Fruit fly (Drosophila melanogaster) whole organism, embryonic: ENCODE measurements around the gene CG14300.

ENCODE experiments used
- Adf1 ChIP-seq: fragments of 200-800 bp; sonication (Bioruptor generic); IDR thresholded peaks from 2 replicates; pipeline ENCODE4 v1.3.6; 2022; ENCODE audit warnings: missing biosample characterization, missing genetic modification characterization
- Antp ChIP-seq: fragments of 200-800 bp; sonication (Bioruptor generic); optimal IDR thresholded peaks from 3 replicates; lab custom pipeline; 2016; ENCODE audit warnings: missing biosample characterization, missing genetic modification characterization
- CG10147 ChIP-seq: fragments of 200-800 bp; sonication (Bioruptor generic); optimal IDR thresholded peaks from 2 replicates; lab custom pipeline; 2019; ENCODE audit warnings: missing biosample characterization, mild to moderate bottlenecking, missing genetic modification characterization, moderate library complexity
- CG10209 ChIP-seq: fragments of 200-800 bp; sonication (Bioruptor generic); optimal IDR thresholded peaks from 3 replicates; lab custom pipeline; 2017; ENCODE audit warnings: missing biosample characterization, mild to moderate bottlenecking, missing genetic modification characterization, missing genetic modification reagents
- CG10462 ChIP-seq: fragments of 200-800 bp; sonication (Bioruptor generic); optimal IDR thresholded peaks from 2 replicates; lab custom pipeline; 2016; ENCODE audit warnings: missing biosample characterization, missing genetic modification characterization
- CG11247 ChIP-seq: fragments of 200-800 bp; sonication (Bioruptor generic); IDR thresholded peaks from 2 replicates; pipeline ENCODE4 v1.3.6; 2022; ENCODE audit warnings: missing biosample characterization, missing genetic modification characterization
- CG11695 ChIP-seq: fragments of 200-800 bp; sonication (Bioruptor generic); IDR thresholded peaks from 3 replicates; pipeline ENCODE4 v1.3.6; 2022; ENCODE audit warnings: missing biosample characterization, missing genetic modification characterization
- CG12744 ChIP-seq: fragments of 200-800 bp; sonication (Bioruptor generic); optimal IDR thresholded peaks from 2 replicates; lab custom pipeline; 2016; ENCODE audit warnings: missing biosample characterization, missing genetic modification characterization
- CG14014 ChIP-seq: fragments of 200-800 bp; sonication (Bioruptor generic); IDR thresholded peaks from 2 replicates; pipeline ENCODE4 v1.3.6; 2022; ENCODE audit warnings: missing biosample characterization, missing genetic modification characterization
- CG18619 ChIP-seq: fragments of 200-800 bp; sonication (Bioruptor generic); optimal IDR thresholded peaks from 3 replicates; lab custom pipeline; 2017; ENCODE audit warnings: missing biosample characterization, mild to moderate bottlenecking, missing genetic modification characterization
- CG30403 ChIP-seq: fragments of 200-800 bp; sonication (Bioruptor generic); optimal IDR thresholded peaks from 3 replicates; lab custom pipeline; 2016; ENCODE audit warnings: missing biosample characterization, missing genetic modification characterization
- CG4328 ChIP-seq: fragments of 200-800 bp; sonication (Bioruptor generic); optimal IDR thresholded peaks from 3 replicates; lab custom pipeline; 2017; ENCODE audit warnings: missing biosample characterization, missing genetic modification reagents, missing genetic modification characterization
- CG4820 ChIP-seq: fragments of 200-800 bp; sonication (Bioruptor generic); optimal IDR thresholded peaks from 3 replicates; lab custom pipeline; 2016; ENCODE audit warnings: missing biosample characterization, missing genetic modification characterization
- CG6689 ChIP-seq: fragments of 200-800 bp; sonication (Bioruptor generic); IDR thresholded peaks from 2 replicates; pipeline ENCODE4 v1.3.6; 2022; ENCODE audit warnings: missing biosample characterization, missing genetic modification characterization
- CG7271 ChIP-seq: fragments of 200-800 bp; sonication (Bioruptor generic); optimal IDR thresholded peaks from 2 replicates; lab custom pipeline; 2018; ENCODE audit warnings: missing biosample characterization, mild to moderate bottlenecking, missing genetic modification characterization, moderate library complexity
- Chrac-16 ChIP-seq: fragments of 200-800 bp; sonication (Bioruptor generic); optimal IDR thresholded peaks from 3 replicates; lab custom pipeline; 2016; ENCODE audit warnings: missing biosample characterization, missing genetic modification characterization
- Deaf1 ChIP-seq: fragments of 200-800 bp; optimal IDR thresholded peaks from 3 replicates; lab custom pipeline; 2019; ENCODE audit warnings: missing biosample characterization, mild to moderate bottlenecking, missing genetic modification characterization, moderate library complexity
- E2f1 ChIP-seq: fragments of 200-800 bp; sonication (Bioruptor generic); IDR thresholded peaks from 2 replicates; pipeline ENCODE4 v1.3.6; 2022; ENCODE audit warnings: missing biosample characterization, missing genetic modification characterization
- Hey ChIP-seq: fragments of 200-800 bp; sonication (Bioruptor generic); optimal IDR thresholded peaks from 3 replicates; lab custom pipeline; 2018; ENCODE audit warnings: missing biosample characterization, mild to moderate bottlenecking, missing genetic modification characterization
- Hmr ChIP-seq: fragments of 200-800 bp; sonication (Bioruptor generic); optimal IDR thresholded peaks from 3 replicates; lab custom pipeline; 2017; ENCODE audit warnings: mild to moderate bottlenecking, missing biosample characterization, missing genetic modification reagents, missing genetic modification characterization
- NC2α ChIP-seq: fragments of 200-800 bp; sonication (Bioruptor generic); optimal IDR thresholded peaks from 2 replicates; lab custom pipeline; 2016; ENCODE audit warnings: missing biosample characterization, missing genetic modification characterization
- Nf-YB ChIP-seq: fragments of 200-800 bp; sonication (Bioruptor generic); optimal IDR thresholded peaks from 3 replicates; lab custom pipeline; 2019; ENCODE audit warnings: missing biosample characterization, mild to moderate bottlenecking, missing genetic modification characterization, moderate library complexity
- Nf-YC ChIP-seq: fragments of 200-800 bp; optimal IDR thresholded peaks from 3 replicates; lab custom pipeline; 2019; ENCODE audit warnings: missing biosample characterization, mild to moderate bottlenecking, missing genetic modification characterization, moderate library complexity
- Pdp1 ChIP-seq, 2 experiments: fragments of 200-800 bp; sonication (Bioruptor generic); optimal IDR thresholded peaks; 3 replicates each; lab custom pipeline; 2016; ENCODE audit warnings: missing biosample characterization in 2 of 2, missing genetic modification characterization in 2 of 2, mild to moderate bottlenecking in 1 of 2, moderate library complexity in 1 of 2
- TFAM ChIP-seq: fragments of 200-800 bp; sonication (Bioruptor generic); optimal IDR thresholded peaks from 2 replicates; lab custom pipeline; 2017; ENCODE audit warnings: missing biosample characterization, missing genetic modification characterization, inconsistent platforms
- abd-A ChIP-seq: fragments of 200-800 bp; sonication (Bioruptor generic); optimal IDR thresholded peaks from 3 replicates; lab custom pipeline; 2019; ENCODE audit warnings: missing biosample characterization, mild to moderate bottlenecking, missing genetic modification characterization, moderate library complexity
- amos ChIP-seq: fragments of 200-800 bp; sonication (Bioruptor generic); IDR thresholded peaks from 2 replicates; pipeline ENCODE4 v1.3.6; 2022; ENCODE audit warnings: missing biosample characterization, missing genetic modification characterization; ENCODE audit not compliant: partially characterized antibody
- crc ChIP-seq: fragments of 200-800 bp; sonication (Bioruptor generic); optimal IDR thresholded peaks from 2 replicates; lab custom pipeline; 2016; ENCODE audit warnings: missing biosample characterization, missing genetic modification characterization
- crol ChIP-seq: fragments of 200-800 bp; sonication (Bioruptor generic); IDR thresholded peaks from 2 replicates; pipeline ENCODE4 v1.3.6; 2022; ENCODE audit warnings: missing biosample characterization, missing genetic modification characterization
- crp ChIP-seq, 2 experiments: fragments of 200-800 bp; sonication (Bioruptor generic); optimal IDR thresholded peaks; 2 replicates in 1 of 2; 3 replicates in 1 of 2; lab custom pipeline; 2017; ENCODE audit warnings: missing biosample characterization in 2 of 2, missing genetic modification characterization in 2 of 2, mild to moderate bottlenecking in 1 of 2, moderate library complexity in 1 of 2
- disco-r ChIP-seq: fragments of 200-800 bp; sonication (Bioruptor generic); optimal IDR thresholded peaks from 2 replicates; lab custom pipeline; 2016; ENCODE audit warnings: missing biosample characterization, missing genetic modification characterization
- ewg ChIP-seq: fragments of 200-800 bp; sonication (Bioruptor generic); optimal IDR thresholded peaks from 3 replicates; lab custom pipeline; 2017; ENCODE audit warnings: mild to moderate bottlenecking, missing biosample characterization, missing genetic modification reagents, missing genetic modification characterization
- fd64A ChIP-seq: fragments of 200-800 bp; sonication (Bioruptor generic); optimal IDR thresholded peaks from 3 replicates; lab custom pipeline; 2018; ENCODE audit warnings: missing biosample characterization, mild to moderate bottlenecking, missing genetic modification characterization
- gem ChIP-seq: fragments of 200-800 bp; sonication (Bioruptor generic); optimal IDR thresholded peaks from 2 replicates; lab custom pipeline; 2019; ENCODE audit warnings: missing biosample characterization, mild to moderate bottlenecking, missing genetic modification characterization, moderate library complexity
- grn ChIP-seq: fragments of 200-800 bp; sonication (Bioruptor generic); optimal IDR thresholded peaks from 3 replicates; lab custom pipeline; 2017; ENCODE audit warnings: missing biosample characterization, missing genetic modification characterization
- maf-S ChIP-seq: fragments of 200-800 bp; sonication (Bioruptor generic); optimal IDR thresholded peaks from 2 replicates; lab custom pipeline; 2016; ENCODE audit warnings: missing biosample characterization, missing genetic modification characterization
- onecut ChIP-seq: fragments of 200-800 bp; sonication (Bioruptor generic); IDR thresholded peaks from 2 replicates; pipeline ENCODE4 v1.3.6; 2022; ENCODE audit warnings: missing biosample characterization, missing genetic modification characterization
- pfk ChIP-seq: fragments of 200-800 bp; sonication (Bioruptor generic); optimal IDR thresholded peaks from 2 replicates; lab custom pipeline; 2018; ENCODE audit warnings: missing biosample characterization, mild to moderate bottlenecking, missing genetic modification characterization, moderate library complexity
- pros ChIP-seq: fragments of 200-800 bp; sonication (Bioruptor generic); optimal IDR thresholded peaks from 3 replicates; lab custom pipeline; 2019; ENCODE audit warnings: missing biosample characterization, mild to moderate bottlenecking, missing genetic modification characterization, moderate library complexity
- run ChIP-seq: fragments of 200-800 bp; sonication (Bioruptor generic); optimal IDR thresholded peaks from 3 replicates; lab custom pipeline; 2018; ENCODE audit warnings: missing biosample characterization, mild to moderate bottlenecking, missing genetic modification characterization
- scrt ChIP-seq: fragments of 200-800 bp; sonication (Bioruptor generic); optimal IDR thresholded peaks from 2 replicates; lab custom pipeline; 2018; ENCODE audit warnings: missing biosample characterization, mild to moderate bottlenecking, missing genetic modification characterization, moderate library complexity
- sqz ChIP-seq: fragments of 200-800 bp; sonication (Bioruptor generic); optimal IDR thresholded peaks from 3 replicates; lab custom pipeline; 2018; ENCODE audit warnings: missing biosample characterization, mild to moderate bottlenecking, missing genetic modification characterization
- usp ChIP-seq: fragments of >200 bp; optimal IDR thresholded peaks from 2 replicates; lab custom pipeline; 2017; ENCODE audit warnings: missing biosample characterization, missing genetic modification characterization
- vfl ChIP-seq: fragments of 200-800 bp; sonication (Bioruptor generic); optimal IDR thresholded peaks from 2 replicates; lab custom pipeline; 2016; ENCODE audit warnings: missing biosample characterization, missing genetic modification characterization

The CG14300 gene

dm6 chr3R:18719767-18720341 lies 26.3 kb upstream of the CG14300 start (continued):
- TF ChIP-seq CG4328 (GFP tag; lab: Kevin White, UChicago), result peak; percentile 88
- TF ChIP-seq crc (GFP tag; lab: Kevin White, UChicago), result peak; percentile 74
- TF ChIP-seq CG30403, result peak; percentile 87
- peak; percentile 89 for TF ChIP-seq scrt (GFP tag; lab: Kevin White, UChicago)
- peak; percentile 70 for TF ChIP-seq disco-r (GFP tag; lab: Kevin White, UChicago)
- TF ChIP-seq Pdp1 (GFP tag; optimal IDR thresholded peaks at IDR 0.05; lab: Kevin White, UChicago), result peak in 1 of 2 experiments; percentile 83
- TF ChIP-seq E2f1 (GFP tag; lab: Robert Waterston, UW), result peak; percentile 72
- TF ChIP-seq Adf1 (GFP tag; lab: Robert Waterston, UW), result peak; percentile 66
- peak; percentile 81 for TF ChIP-seq Antp (GFP tag; lab: Kevin White, UChicago)
- peak; percentile 81 for TF ChIP-seq CG11695
- TF ChIP-seq CG10462 (GFP tag; lab: Kevin White, UChicago), result peak; percentile 55
- TF ChIP-seq grn (GFP tag; lab: Kevin White, UChicago), result peak; percentile 44
- no peak for TF ChIP-seq CG7271
- peak; percentile 62 for TF ChIP-seq fd64A (GFP tag; lab: Kevin White, UChicago)
- no peak for TF ChIP-seq usp (GFP tag; lab: Kevin White, UChicago)
- TF ChIP-seq sqz (GFP tag; lab: Kevin White, UChicago), result peak; percentile 75
- TF ChIP-seq maf-S (GFP tag; lab: Kevin White, UChicago), result peak; percentile 76
- TF ChIP-seq CG12744 (GFP tag; lab: Kevin White, UChicago), result peak; percentile 80
- TF ChIP-seq Chrac-16 (GFP tag; lab: Kevin White, UChicago), result peak; percentile 73
- TF ChIP-seq crp (GFP tag; optimal IDR thresholded peaks at IDR 0.05; lab: Kevin White, UChicago), result peak in 1 of 2 experiments; percentile 18
- peak; percentile 90 for TF ChIP-seq CG14014 (GFP tag; lab: Robert Waterston, UW)
- TF ChIP-seq TFAM (GFP tag; lab: Kevin White, UChicago), result peak; percentile 26

- TF ChIP-seq CG11247 (GFP tag; lab: Robert Waterston, UW) (no peak), pros (peak; percentile 75), abd-A (peak; percentile 79), run (tag; lab: Kevin White, UChicago) (peak; percentile 11), Hey (tag; lab: Kevin White, UChicago) (peak; percentile 58)
These were observed 14.0 kb upstream of the CG14300 start for dm6 chr3R:18707492-18707891.

dm6 chr3R:18706289-18706688 lies 12.8 kb upstream of the CG14300 start:
- TF ChIP-seq pfk (GFP tag; lab: Kevin White, UChicago) (peak; percentile 93), Deaf1 (tag; lab: Kevin White, UChicago) (peak; percentile 22), abd-A (peak; percentile 15), Pdp1 (GFP tag; optimal IDR thresholded peaks at IDR 0.05; lab: Kevin White, UChicago) (peak in 1 of 2 experiments; percentile 7), vfl (GFP tag; lab: Kevin White, UChicago) (no peak), gem (tag; lab: Kevin White, UChicago) (no peak)

- no peak for TF ChIP-seq CG10147
- TF ChIP-seq abd-A, result peak; percentile 71
- TF ChIP-seq amos (GFP tag; lab: Robert Waterston, UW), result no peak
- TF ChIP-seq onecut (GFP tag; lab: Robert Waterston, UW), result peak; percentile 67; the same call in 1 of the 2 replicates
- no peak for TF ChIP-seq CG6689 (GFP tag; lab: Robert Waterston, UW)
- TF ChIP-seq CG4820 (GFP tag; lab: Kevin White, UChicago), result no peak
- peak; percentile 33; the same call in 1 of the 2 replicates for TF ChIP-seq crol
- TF ChIP-seq Deaf1 (tag; lab: Kevin White, UChicago), result peak; percentile 31
- peak; percentile 87 for TF ChIP-seq Nf-YC (tag; lab: Kevin White, UChicago)
- TF ChIP-seq CG18619, result no peak
- peak; percentile 74 for TF ChIP-seq Nf-YB (GFP tag; lab: Kevin White, UChicago)
- TF ChIP-seq Hmr (GFP tag; lab: Kevin White, UChicago), result no peak
- peak; percentile 86 for TF ChIP-seq ewg (GFP tag; lab: Kevin White, UChicago)
- TF ChIP-seq CG10209 (GFP tag; lab: Kevin White, UChicago), result no peak
- TF ChIP-seq pfk (GFP tag; lab: Kevin White, UChicago), result peak; percentile 55
- TF ChIP-seq NC2α (GFP tag; lab: Kevin White, UChicago), result no peak
These were observed 11.6 kb upstream of the CG14300 start, which contains the start of the genes ChAT and VAChT for dm6 chr3R:18705150-18705549. TSS of gene ChAT (plus strand) at chr3R:18705501. TSS of gene VAChT (plus strand) at chr3R:18705501.
